Fruit fly (Drosophila melanogaster): ENCODE measurements around the gene CG12268.

The CG12268 gene

DNA sequence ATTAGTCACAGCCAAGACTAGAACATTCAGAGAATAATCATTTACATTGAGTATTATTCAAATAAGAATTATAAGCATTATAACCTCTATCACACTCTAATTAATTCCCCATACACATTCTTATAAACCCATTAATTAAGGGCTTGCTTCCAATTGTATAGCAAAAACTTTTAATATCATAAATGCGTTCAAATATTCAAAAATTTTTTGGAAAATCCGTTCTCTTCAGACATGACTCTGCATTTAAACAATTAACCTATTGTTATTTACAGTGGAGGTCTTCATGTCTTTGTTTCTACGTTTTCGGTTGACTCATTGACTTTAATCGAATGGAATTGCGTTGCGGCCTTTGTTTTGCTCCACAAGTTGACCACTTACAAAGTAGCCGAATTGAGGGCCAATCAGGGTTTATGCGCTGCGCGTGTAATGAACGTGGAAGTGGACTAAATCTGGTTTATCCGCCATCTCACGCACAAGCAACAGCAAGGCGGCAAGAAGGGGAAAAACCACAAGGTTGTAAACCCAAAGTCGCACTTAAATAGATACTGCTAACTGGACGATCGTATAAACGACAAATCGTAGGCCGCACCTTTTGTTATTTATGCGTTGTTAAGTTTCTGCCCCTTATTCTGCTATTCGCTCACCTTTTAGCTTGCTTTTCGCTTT is 27.2 kb downstream of the CG12268 start:
- no peak for TF ChIP-seq CG6654 (GFP tag; optimal IDR thresholded peaks at IDR 0.05)
- peak; percentile 57 for TF ChIP-seq CG3847 (GFP tag; IDR thresholded peaks at IDR 0.05)
- TF ChIP-seq mirr (GFP tag; optimal IDR thresholded peaks at IDR 0.05) = peak; percentile 87
- TF ChIP-seq Mrtf (GFP tag; IDR thresholded peaks at IDR 0.05) = no peak
- peak; percentile 31 for TF ChIP-seq Dip3 (GFP tag; optimal IDR thresholded peaks at IDR 0.05)
- peak; percentile 7 for TF ChIP-seq NC2β (GFP tag; optimal IDR thresholded peaks at IDR 0.05)
- 0 out of 2 replicates have a peak, but pooled peaks have one; percentile 12 for TF ChIP-seq CG5953 (GFP tag; IDR thresholded peaks at IDR 0.05)
- TF ChIP-seq toy (GFP tag; IDR thresholded peaks at IDR 0.05) = peak; percentile 56; the same call in 1 of the 2 replicates
- TF ChIP-seq CG16815 (GFP tag; optimal IDR thresholded peaks at IDR 0.05) = no peak
- TF ChIP-seq ro (GFP tag; IDR thresholded peaks at IDR 0.05) = no peak
- TF ChIP-seq Nf-YC (tag; optimal IDR thresholded peaks at IDR 0.05) = peak; percentile 32
- peak; percentile 61 for TF ChIP-seq pho (GFP tag; optimal IDR thresholded peaks at IDR 0.05)
- no peak for TF ChIP-seq cg (GFP tag; optimal IDR thresholded peaks at IDR 0.05)
- TF ChIP-seq gsb-n (tag; optimal IDR thresholded peaks at IDR 0.05) = no peak
- TF ChIP-seq Hr39 (optimal IDR thresholded peaks at IDR 0.05) = no peak
- peak; percentile 95 for TF ChIP-seq Med (GFP tag)
- no peak for TF ChIP-seq sqz (GFP tag; optimal IDR thresholded peaks at IDR 0.05)
- TF ChIP-seq CG8281 (tag; optimal IDR thresholded peaks at IDR 0.05) = no peak
- peak; percentile 55 for TF ChIP-seq shn (GFP tag; optimal IDR thresholded peaks at IDR 0.05)
- peak; percentile 56 for TF ChIP-seq al (GFP tag; IDR thresholded peaks at IDR 0.05)
- no peak for TF ChIP-seq GATAe (GFP tag; conservative IDR thresholded peaks at IDR 0.05)
- no peak for TF ChIP-seq kay (GFP tag; optimal IDR thresholded peaks at IDR 0.05)
- TF ChIP-seq CG14965 (GFP tag; optimal IDR thresholded peaks at IDR 0.05; ENCODE audit: borderline replicate concordance) = no peak
- TF ChIP-seq peb (GFP tag; IDR thresholded peaks at IDR 0.05) = no peak
- peak; percentile 31 for TF ChIP-seq tx (GFP tag; optimal IDR thresholded peaks at IDR 0.05)
- TF ChIP-seq salm (tag; optimal IDR thresholded peaks at IDR 0.05) = no peak
- TF ChIP-seq Doc3 (GFP tag; IDR thresholded peaks at IDR 0.05; ENCODE audit: partially characterized antibody) = no peak
- TF ChIP-seq nau (GFP tag; optimal IDR thresholded peaks at IDR 0.05) = peak; percentile 43
- no peak for TF ChIP-seq CG8478 (optimal IDR thresholded peaks at IDR 0.05)
- peak; percentile 13 for TF ChIP-seq CG9609 (GFP tag; optimal IDR thresholded peaks at IDR 0.05)
- TF ChIP-seq sug (tag; optimal IDR thresholded peaks at IDR 0.05) = peak; percentile 70
- TF ChIP-seq CG33557 (GFP tag; optimal IDR thresholded peaks at IDR 0.05) = no peak
- no peak for TF ChIP-seq CG17186 (GFP tag; optimal IDR thresholded peaks at IDR 0.05)
- peak; percentile 16 for TF ChIP-seq phol (tag; optimal IDR thresholded peaks at IDR 0.05)
- no peak for TF ChIP-seq eyg (GFP tag; optimal IDR thresholded peaks at IDR 0.05)
- TF ChIP-seq dm (GFP tag; optimal IDR thresholded peaks at IDR 0.05) = no peak
- TF ChIP-seq Bgb (GFP tag; IDR thresholded peaks at IDR 0.05; ENCODE audit: partially characterized antibody) = no peak
- TF ChIP-seq D (optimal IDR thresholded peaks at IDR 0.05) = no peak
- TF ChIP-seq D (GFP tag; optimal IDR thresholded peaks at IDR 0.05) = no peak
- TF ChIP-seq CG34376 (GFP tag; optimal IDR thresholded peaks at IDR 0.05) = peak; percentile 55
- TF ChIP-seq Hr78 (GFP tag; optimal IDR thresholded peaks at IDR 0.05) = no peak
- peak; percentile 7 for TF ChIP-seq ems (GFP tag; optimal IDR thresholded peaks at IDR 0.05)
- peak; percentile 84 for TF ChIP-seq CG18599 (GFP tag; optimal IDR thresholded peaks at IDR 0.05)
- no peak for TF ChIP-seq MTF-1 (GFP tag; optimal IDR thresholded peaks at IDR 0.05; ENCODE audit: borderline replicate concordance)
- peak; percentile 65 for TF ChIP-seq CG11695 (GFP tag; IDR thresholded peaks at IDR 0.05)
- peak; percentile 16 for TF ChIP-seq Nf-YB (GFP tag; optimal IDR thresholded peaks at IDR 0.05)
- peak; percentile 11 for TF ChIP-seq CG7987 (GFP tag; optimal IDR thresholded peaks at IDR 0.05)
- peak; percentile 83 for TF ChIP-seq lab (GFP tag; optimal IDR thresholded peaks at IDR 0.05)
- TF ChIP-seq CHES-1-like (GFP tag; optimal IDR thresholded peaks at IDR 0.05) = peak; percentile 51
- no peak for TF ChIP-seq tio (GFP tag; optimal IDR thresholded peaks at IDR 0.05)
- TF ChIP-seq CG7357 (GFP tag; IDR thresholded peaks at IDR 0.05) = no peak

Data from whole organism, embryonic.